Worm (Caenorhabditis elegans): Measurements from ENCODE around the gene Y39G8B.9.
"Not testable (repeated sequence)": the region's sequence is repeated elsewhere in the genome, so short reads cannot be mapped to it uniquely, and the experiment has no call there.

Y39G8B.9 gene

ce11 chrII:13998964-13999363 is 17.8 kb downstream of the Y39G8B.9 start, which contains the start of gene F01D5.2:
Gene F01D5.2 (minus strand): TSS chrII:13999064.
- TF ChIP-seq flh-1 (GFP tag; optimal IDR thresholded peaks at IDR 0.05) (no peak), lin-13 (tag; optimal IDR thresholded peaks at IDR 0.05) (no peak), nhr-76 (tag; optimal IDR thresholded peaks at IDR 0.05) (no peak), elt-3 (tag; optimal IDR thresholded peaks at IDR 0.05) (no peak), bed-3 (GFP tag; optimal IDR thresholded peaks at IDR 0.05) (no peak), unc-39 (tag; optimal IDR thresholded peaks at IDR 0.05) (no peak), ceh-83 (GFP tag; optimal IDR thresholded peaks at IDR 0.05) (no peak), ceh-39 (tag; optimal IDR thresholded peaks at IDR 0.05) (no peak), zip-8 (tag; optimal IDR thresholded peaks at IDR 0.05) (no peak), drap-1 (GFP tag; optimal IDR thresholded peaks at IDR 0.05) (no peak), ztf-11 (tag; optimal IDR thresholded peaks at IDR 0.05) (no peak)

ce11 chrII:14000044-14000443 is 18.9 kb downstream of the Y39G8B.9 start, which contains the start of gene F01D5.3:
Gene F01D5.3 (minus strand): TSS chrII:14000144.
- not testable (repeated sequence) for TF ChIP-seq mab-5 (tag; optimal IDR thresholded peaks at IDR 0.05); ham-2 (GFP tag; optimal IDR thresholded peaks at IDR 0.05); nhr-76 (tag; optimal IDR thresholded peaks at IDR 0.05)

- no peak for TF ChIP-seq nhr-237 (tag; optimal IDR thresholded peaks at IDR 0.05)
- no peak for TF ChIP-seq ztf-11 (tag; optimal IDR thresholded peaks at IDR 0.05)
- no peak for TF ChIP-seq zip-8 (tag; optimal IDR thresholded peaks at IDR 0.05)
- TF ChIP-seq unc-39 (tag; optimal IDR thresholded peaks at IDR 0.05): no peak
- TF ChIP-seq ceh-39 (tag; optimal IDR thresholded peaks at IDR 0.05): no peak
- no peak for TF ChIP-seq mep-1 (tag; optimal IDR thresholded peaks at IDR 0.05)
- TF ChIP-seq ham-2 (GFP tag; optimal IDR thresholded peaks at IDR 0.05): no peak
- no peak for TF ChIP-seq unc-62 (GFP tag; optimal IDR thresholded peaks at IDR 0.05)
- no peak for TF ChIP-seq pha-4 (tag; optimal IDR thresholded peaks at IDR 0.05)
- no peak for TF ChIP-seq cnd-1 (tag; optimal IDR thresholded peaks at IDR 0.05)
- TF ChIP-seq nhr-2 (tag; optimal IDR thresholded peaks at IDR 0.05): no peak
- no peak for TF ChIP-seq mls-2 (tag; optimal IDR thresholded peaks at IDR 0.05)
- TF ChIP-seq sem-2 (GFP tag; optimal IDR thresholded peaks at IDR 0.05): no peak
- TF ChIP-seq ceh-83 (GFP tag; optimal IDR thresholded peaks at IDR 0.05): no peak
Measured at ce11 chrII:14002200-14002599, 21.0 kb downstream of the Y39G8B.9 start, which contains the start of gene F01D5.5. Gene F01D5.5 (minus strand): TSS chrII:14002300.

- no peak for TF ChIP-seq sptf-1 (tag; optimal IDR thresholded peaks at IDR 0.05)
- TF ChIP-seq blmp-1 (tag; optimal IDR thresholded peaks at IDR 0.05): no peak
- TF ChIP-seq lsy-2 (tag; optimal IDR thresholded peaks at IDR 0.05): no peak
- TF ChIP-seq elt-3 (tag; optimal IDR thresholded peaks at IDR 0.05): peak; percentile 68
Measured at ce11 chrII:14003821-14004430, 22.8 kb downstream of the Y39G8B.9 start.

- TF ChIP-seq lin-32 (GFP tag; optimal IDR thresholded peaks at IDR 0.05): no peak
- no peak for TF ChIP-seq nhr-12 (tag; optimal IDR thresholded peaks at IDR 0.05)
- TF ChIP-seq unc-120 (tag; optimal IDR thresholded peaks at IDR 0.05; ENCODE audit: poor library complexity, severe bottlenecking): no peak
- TF ChIP-seq elt-3 (tag; optimal IDR thresholded peaks at IDR 0.05): no peak
- TF ChIP-seq ham-2 (GFP tag; optimal IDR thresholded peaks at IDR 0.05): peak; percentile 53
- no peak for TF ChIP-seq mep-1 (tag; optimal IDR thresholded peaks at IDR 0.05)
- TF ChIP-seq unc-39 (tag; optimal IDR thresholded peaks at IDR 0.05): no peak
Measured at ce11 chrII:14004770-14005169, 23.6 kb downstream of the Y39G8B.9 start.

ce11 chrII:14005183-14005582 is 24.0 kb downstream of the Y39G8B.9 start:
- TF ChIP-seq elt-3 (tag; optimal IDR thresholded peaks at IDR 0.05): no peak
- no peak for TF ChIP-seq ceh-39 (tag; optimal IDR thresholded peaks at IDR 0.05)
- TF ChIP-seq ham-2 (GFP tag; optimal IDR thresholded peaks at IDR 0.05): no peak
- no peak for TF ChIP-seq tbx-8 (GFP tag; optimal IDR thresholded peaks at IDR 0.05)
- TF ChIP-seq blmp-1 (tag; optimal IDR thresholded peaks at IDR 0.05): no peak
- TF ChIP-seq mep-1 (tag; optimal IDR thresholded peaks at IDR 0.05): no peak
- no peak for TF ChIP-seq ces-1 (GFP tag; optimal IDR thresholded peaks at IDR 0.05)
- TF ChIP-seq mab-5 (tag; optimal IDR thresholded peaks at IDR 0.05): no peak
- no peak for TF ChIP-seq flh-1 (GFP tag; optimal IDR thresholded peaks at IDR 0.05)
- no peak for TF ChIP-seq ceh-43 (GFP tag; optimal IDR thresholded peaks at IDR 0.05)
- no peak for TF ChIP-seq lin-13 (tag; optimal IDR thresholded peaks at IDR 0.05)
- TF ChIP-seq elt-1 (tag; optimal IDR thresholded peaks at IDR 0.05; ENCODE audit: borderline replicate concordance, insufficient read depth): no peak
- TF ChIP-seq sem-2 (GFP tag; optimal IDR thresholded peaks at IDR 0.05): no peak
- no peak for TF ChIP-seq ztf-11 (tag; optimal IDR thresholded peaks at IDR 0.05)
- TF ChIP-seq nhr-28 (tag; optimal IDR thresholded peaks at IDR 0.05): no peak
- TF ChIP-seq sptf-1 (tag; optimal IDR thresholded peaks at IDR 0.05): no peak
- TF ChIP-seq mls-2 (tag; optimal IDR thresholded peaks at IDR 0.05): no peak
- TF ChIP-seq unc-39 (tag; optimal IDR thresholded peaks at IDR 0.05): no peak
- TF ChIP-seq lin-32 (GFP tag; optimal IDR thresholded peaks at IDR 0.05): no peak
- no peak for TF ChIP-seq drap-1 (GFP tag; optimal IDR thresholded peaks at IDR 0.05)

Measured in whole organism, mixed stage, embryonic.